Fruit fly (Drosophila melanogaster): ENCODE data around the gene CG5381.

dm6 chr2L:10322773-10323487, at the start of gene CG5381:
- no peak for TF ChIP-seq fd59A (GFP tag; optimal IDR thresholded peaks at IDR 0.05)
- TF ChIP-seq Sox15 (GFP tag; optimal IDR thresholded peaks at IDR 0.05): no peak
- no peak for TF ChIP-seq achi (GFP tag; optimal IDR thresholded peaks at IDR 0.05)
- no peak for TF ChIP-seq CG9139 (GFP tag; optimal IDR thresholded peaks at IDR 0.05)
- peak; percentile 47 for TF ChIP-seq vri (GFP tag; optimal IDR thresholded peaks at IDR 0.05)
- TF ChIP-seq CG3919 (GFP tag; optimal IDR thresholded peaks at IDR 0.05): no peak
- TF ChIP-seq Hr39 (GFP tag; optimal IDR thresholded peaks at IDR 0.05): no peak
- TF ChIP-seq esn (GFP tag; optimal IDR thresholded peaks at IDR 0.05): no peak
- no peak for TF ChIP-seq CG10669 (GFP tag; optimal IDR thresholded peaks at IDR 0.05)
- TF ChIP-seq CG15336 (GFP tag; IDR thresholded peaks at IDR 0.05): no peak
- no peak for TF ChIP-seq Eip93F (GFP tag; optimal IDR thresholded peaks at IDR 0.05)

All from whole organism, prepupa.